Fruit fly (Drosophila melanogaster): ENCODE measurements around the gene alphaTub85E.

The alphaTub85E gene

dm6 chr3R:9767620-9768592, 34.9 kb upstream of the alphaTub85E start, which contains the start of gene Naa80 (continued):
- TF ChIP-seq CG17568 (GFP tag; optimal IDR thresholded peaks at IDR 0.05): no peak
- peak; percentile 67 for TF ChIP-seq dm (GFP tag; optimal IDR thresholded peaks at IDR 0.05)
- no peak for TF ChIP-seq CG31388 (GFP tag; optimal IDR thresholded peaks at IDR 0.05)
- peak; percentile 82 for TF ChIP-seq ERR (GFP tag; optimal IDR thresholded peaks at IDR 0.05)
- TF ChIP-seq CG9797 (GFP tag; optimal IDR thresholded peaks at IDR 0.05): no peak
- TF ChIP-seq trem (tag; optimal IDR thresholded peaks at IDR 0.05): peak; percentile 88
- TF ChIP-seq sisA (GFP tag; IDR thresholded peaks at IDR 0.05): peak; percentile 60
- no peak for TF ChIP-seq sima (GFP tag; optimal IDR thresholded peaks at IDR 0.05)
- TF ChIP-seq HLH54F (GFP tag; optimal IDR thresholded peaks at IDR 0.05): peak; percentile 83
- TF ChIP-seq CG11093 (GFP tag; IDR thresholded peaks at IDR 0.05): no peak
- TF ChIP-seq pb (GFP tag; optimal IDR thresholded peaks at IDR 0.05): peak; percentile 48
- TF ChIP-seq CG12942 (GFP tag; optimal IDR thresholded peaks at IDR 0.05): peak; percentile 69
- TF ChIP-seq grn (GFP tag; optimal IDR thresholded peaks at IDR 0.05): peak; percentile 10
- no peak for TF ChIP-seq tap (tag; optimal IDR thresholded peaks at IDR 0.05)
- peak; percentile 95 for TF ChIP-seq CG10267 (tag; optimal IDR thresholded peaks at IDR 0.05)
- peak; percentile 80 for TF ChIP-seq chn (GFP tag; optimal IDR thresholded peaks at IDR 0.05)
- peak; percentile 88 for TF ChIP-seq slbo (GFP tag; IDR thresholded peaks at IDR 0.05)
- TF ChIP-seq insv (GFP tag; optimal IDR thresholded peaks at IDR 0.05): peak in 1 of 2 experiments; percentile 41
- TF ChIP-seq CG12104 (GFP tag; optimal IDR thresholded peaks at IDR 0.05): peak; percentile 36
- TF ChIP-seq Dp (GFP tag; optimal IDR thresholded peaks at IDR 0.05): peak; percentile 83
- no peak for TF ChIP-seq CG5953 (GFP tag; IDR thresholded peaks at IDR 0.05)
- TF ChIP-seq ara (GFP tag; IDR thresholded peaks at IDR 0.05): peak; percentile 43; the same call in 1 of the 2 replicates
- TF ChIP-seq otp (GFP tag; IDR thresholded peaks at IDR 0.05): 0 out of 3 replicates have a peak, but pooled peaks have one; percentile 6
- TF ChIP-seq CG31224 (GFP tag; IDR thresholded peaks at IDR 0.05): peak; percentile 76
- TF ChIP-seq ems (GFP tag; optimal IDR thresholded peaks at IDR 0.05): peak; percentile 75
- no peak for TF ChIP-seq salm (tag; optimal IDR thresholded peaks at IDR 0.05)
- TF ChIP-seq CG8478 (optimal IDR thresholded peaks at IDR 0.05): no peak
- TF ChIP-seq Hr78 (GFP tag; optimal IDR thresholded peaks at IDR 0.05): no peak
- peak; percentile 54 for TF ChIP-seq CG18619 (GFP tag; optimal IDR thresholded peaks at IDR 0.05)
- no peak for TF ChIP-seq Jarid2 (GFP tag; optimal IDR thresholded peaks at IDR 0.05)
- no peak for TF ChIP-seq CG17612 (GFP tag; IDR thresholded peaks at IDR 0.05)
- TF ChIP-seq CG2199 (GFP tag; IDR thresholded peaks at IDR 0.05): peak; percentile 15; the same call in 1 of the 3 replicates
- TF ChIP-seq nmo (GFP tag; optimal IDR thresholded peaks at IDR 0.05): peak; percentile 63
- TF ChIP-seq CG34224 (GFP tag; IDR thresholded peaks at IDR 0.05; ENCODE audit: partially characterized antibody): peak; percentile 53; the same call in 2 of the 3 replicates
- peak; percentile 9 for TF ChIP-seq CG30020 (tag; optimal IDR thresholded peaks at IDR 0.05)
- no peak for TF ChIP-seq Oli (tag; optimal IDR thresholded peaks at IDR 0.05)
- TF ChIP-seq CG1832 (GFP tag; optimal IDR thresholded peaks at IDR 0.05): no peak
- peak; percentile 85 for TF ChIP-seq sens (GFP tag)
- TF ChIP-seq HLH3B (GFP tag; IDR thresholded peaks at IDR 0.05): peak; percentile 58
- TF ChIP-seq crp (GFP tag; optimal IDR thresholded peaks at IDR 0.05): peak in 1 of 2 experiments; percentile 45
- TF ChIP-seq lbe (GFP tag; optimal IDR thresholded peaks at IDR 0.05): peak; percentile 63
- TF ChIP-seq CG30403 (GFP tag; optimal IDR thresholded peaks at IDR 0.05): peak; percentile 58
- peak; percentile 75 for TF ChIP-seq lilli (GFP tag; optimal IDR thresholded peaks at IDR 0.05)
- no peak for TF ChIP-seq CG6813 (GFP tag; optimal IDR thresholded peaks at IDR 0.05)
- peak; percentile 5 for TF ChIP-seq twi (tag; optimal IDR thresholded peaks at IDR 0.05)
- peak; percentile 22 for TF ChIP-seq crc (GFP tag; optimal IDR thresholded peaks at IDR 0.05)
- no peak for TF ChIP-seq Eip74EF (GFP tag; optimal IDR thresholded peaks at IDR 0.05)
- peak; percentile 99 for TF ChIP-seq CG17385 (GFP tag; optimal IDR thresholded peaks at IDR 0.05)

Data from whole organism, embryonic.